Fruit fly (Drosophila melanogaster) whole organism, pupa: ENCODE results near the gene CG32537.

ENCODE experiments used
- CG10348 ChIP-seq: fragments of 200-800 bp; sonication (Bioruptor generic); IDR thresholded peaks from 2 replicates; pipeline ENCODE4 v1.3.6; 2022; ENCODE audit warnings: missing biosample characterization, missing genetic modification characterization
- CG12605 ChIP-seq: fragments of 200-800 bp; sonication (Bioruptor generic); IDR thresholded peaks from 2 replicates; pipeline ENCODE4 v1.3.6; 2022; ENCODE audit warnings: missing biosample characterization, missing genetic modification characterization
- CG13204 ChIP-seq: fragments of 200-800 bp; sonication (Bioruptor generic); optimal IDR thresholded peaks from 2 replicates; lab custom pipeline; 2018; ENCODE audit warnings: missing biosample characterization, mild to moderate bottlenecking, missing genetic modification characterization, moderate library complexity
- CG14655 ChIP-seq: fragments of 200-800 bp; sonication (Bioruptor generic); optimal IDR thresholded peaks from 3 replicates; lab custom pipeline; 2017; ENCODE audit warnings: mild to moderate bottlenecking, missing biosample characterization, missing genetic modification reagents, missing genetic modification characterization
- CG15710 ChIP-seq: fragments of 200-800 bp; sonication (Bioruptor generic); optimal IDR thresholded peaks from 2 replicates; lab custom pipeline; 2018; ENCODE audit warnings: missing biosample characterization, mild to moderate bottlenecking, missing genetic modification characterization, moderate library complexity
- CG17806 ChIP-seq: fragments of 200-800 bp; sonication (Bioruptor generic); optimal IDR thresholded peaks from 2 replicates; lab custom pipeline; 2018; ENCODE audit warnings: missing biosample characterization, mild to moderate bottlenecking, missing genetic modification characterization, moderate library complexity
- CG32121 ChIP-seq: fragments of 200-800 bp; sonication (Bioruptor generic); IDR thresholded peaks from 2 replicates; pipeline ENCODE4 v1.3.6; 2022; ENCODE audit warnings: missing biosample characterization, missing genetic modification characterization
- CG34367 ChIP-seq: fragments of 200-800 bp; sonication (Bioruptor generic); optimal IDR thresholded peaks from 2 replicates; lab custom pipeline; 2018; ENCODE audit warnings: missing biosample characterization, mild to moderate bottlenecking, missing genetic modification characterization
- CG4496 ChIP-seq: fragments of 200-800 bp; sonication (Bioruptor generic); IDR thresholded peaks from 3 replicates; pipeline ENCODE4 v1.3.6; 2022; ENCODE audit warnings: missing biosample characterization, missing genetic modification characterization
- CG8159 ChIP-seq: fragments of 200-800 bp; sonication (Bioruptor generic); optimal IDR thresholded peaks from 3 replicates; lab custom pipeline; 2018; ENCODE audit warnings: missing biosample characterization, mild to moderate bottlenecking, missing genetic modification characterization, moderate library complexity
- CG8301 ChIP-seq: fragments of 200-800 bp; sonication (Bioruptor generic); optimal IDR thresholded peaks from 2 replicates; lab custom pipeline; 2018; ENCODE audit warnings: missing biosample characterization, mild to moderate bottlenecking, missing genetic modification characterization
- CG9948 ChIP-seq: fragments of 200-800 bp; sonication (Bioruptor generic); optimal IDR thresholded peaks from 2 replicates; lab custom pipeline; 2018; ENCODE audit warnings: missing biosample characterization, mild to moderate bottlenecking, missing genetic modification characterization, moderate library complexity
- D1 ChIP-seq: fragments of 200-800 bp; sonication (Bioruptor generic); optimal IDR thresholded peaks from 2 replicates; lab custom pipeline; 2018; ENCODE audit warnings: missing biosample characterization, mild to moderate bottlenecking, missing genetic modification characterization, moderate library complexity
- EcR ChIP-seq: fragments of 200-800 bp; sonication (Bioruptor generic); optimal IDR thresholded peaks from 3 replicates; lab custom pipeline; 2019; ENCODE audit warnings: missing biosample characterization, missing genetic modification characterization, mild to moderate bottlenecking, moderate library complexity, missing genetic modification reagents
- Ets98B ChIP-seq: fragments of 200-800 bp; sonication (Bioruptor generic); IDR thresholded peaks from 2 replicates; pipeline ENCODE4 v1.3.6; 2022; ENCODE audit warnings: missing biosample characterization, missing genetic modification characterization
- Pif1A ChIP-seq: fragments of 200-800 bp; sonication (Bioruptor generic); optimal IDR thresholded peaks from 3 replicates; lab custom pipeline; 2016; ENCODE audit warnings: missing biosample characterization, missing genetic modification characterization
- Pif1B ChIP-seq: fragments of 200-800 bp; sonication (Bioruptor generic); optimal IDR thresholded peaks from 3 replicates; lab custom pipeline; 2016; ENCODE audit warnings: missing biosample characterization, missing genetic modification characterization
- Snoo ChIP-seq: fragments of 200-800 bp; sonication (Bioruptor generic); optimal IDR thresholded peaks from 3 replicates; lab custom pipeline; 2017; ENCODE audit warnings: missing biosample characterization, mild to moderate bottlenecking, missing genetic modification characterization, inconsistent platforms
- fd96Ca ChIP-seq: fragments of 200-800 bp; sonication (Bioruptor generic); IDR thresholded peaks from 3 replicates; pipeline ENCODE4 v1.3.6; 2022; ENCODE audit warnings: missing biosample characterization, missing genetic modification characterization
- gl ChIP-seq: fragments of 200-800 bp; sonication (Bioruptor generic); optimal IDR thresholded peaks from 2 replicates; lab custom pipeline; 2018; ENCODE audit warnings: missing biosample characterization, mild to moderate bottlenecking, missing genetic modification characterization
- rn ChIP-seq: fragments of 200-800 bp; sonication (Bioruptor generic); IDR thresholded peaks from 2 replicates; pipeline ENCODE4 v1.3.6; 2022; ENCODE audit warnings: missing biosample characterization, missing genetic modification characterization

Gene CG32537

dm6 chrX:19259802-19260695 lies 16.3 kb downstream of the CG32537 start:
- TF ChIP-seq CG32121 (GFP tag; lab: Robert Waterston, UW) (no peak), EcR (GFP tag; lab: Kevin White, UChicago) (no peak), CG34367 (tag; lab: Kevin White, UChicago) (no peak), CG8159 (no peak), CG13204 (GFP tag; lab: Kevin White, UChicago) (no peak)

DNA sequence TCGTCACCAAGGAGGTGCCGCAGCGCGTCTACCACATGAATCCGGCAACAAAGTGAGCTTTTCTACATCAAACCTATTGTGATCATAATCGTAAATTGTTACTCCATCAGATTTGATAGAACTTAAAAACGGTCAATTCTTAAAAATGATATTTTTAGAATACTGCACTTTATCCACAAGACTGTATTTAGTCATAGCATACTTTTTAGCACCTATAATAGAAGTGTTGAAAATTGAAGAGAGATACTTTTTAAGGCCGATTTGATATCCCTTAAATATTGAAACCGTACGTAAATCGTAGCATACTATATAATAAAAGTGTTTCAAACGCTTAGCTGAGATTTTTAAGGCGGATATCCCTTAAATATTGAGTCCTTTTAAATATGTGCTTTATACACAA lies 26.2 kb downstream of the CG32537 start:
- TF ChIP-seq fd96Ca (GFP tag; lab: Robert Waterston, UW): no peak
- no peak for TF ChIP-seq Pif1B (GFP tag; lab: Kevin White, UChicago)
- TF ChIP-seq CG14655: no peak
- TF ChIP-seq rn (GFP tag; lab: Robert Waterston, UW): no peak
- no peak for TF ChIP-seq CG15710 (tag; lab: Kevin White, UChicago)
- no peak for TF ChIP-seq CG8301 (tag; lab: Kevin White, UChicago)
- no peak for TF ChIP-seq CG4496 (GFP tag; lab: Robert Waterston, UW)
- TF ChIP-seq CG8159: no peak

DNA sequence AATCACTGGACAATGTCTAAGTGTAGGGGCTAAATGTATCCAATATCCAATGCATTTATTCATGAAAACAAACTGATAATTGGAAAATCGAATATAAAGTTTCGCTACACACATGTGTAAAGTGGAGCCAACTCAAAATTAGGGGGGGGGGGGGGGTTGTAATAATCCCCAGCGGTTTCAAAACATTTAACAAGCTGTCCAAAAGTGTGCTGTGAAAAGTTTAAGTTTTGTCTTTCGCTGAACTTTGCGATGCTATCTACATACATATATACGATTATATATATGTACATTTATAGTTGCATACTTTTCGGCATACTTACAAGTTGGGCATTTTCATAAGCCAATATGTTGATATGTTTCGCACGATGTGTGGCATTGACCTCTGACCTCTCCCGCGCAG lies 27.0 kb downstream of the CG32537 start:
- TF ChIP-seq CG8159: no peak
- no peak for TF ChIP-seq CG12605 (GFP tag; lab: Robert Waterston, UW)
- TF ChIP-seq Pif1B (GFP tag; lab: Kevin White, UChicago): no peak
- no peak for TF ChIP-seq D1 (tag; lab: Kevin White, UChicago)
- TF ChIP-seq Pif1A (GFP tag; lab: Kevin White, UChicago): no peak
- no peak for TF ChIP-seq CG9948 (tag; lab: Kevin White, UChicago)
- TF ChIP-seq Ets98B (GFP tag; lab: Robert Waterston, UW): no peak
- no peak for TF ChIP-seq CG4496 (GFP tag; lab: Robert Waterston, UW)
- no peak for TF ChIP-seq CG14655
- no peak for TF ChIP-seq gl (tag; lab: Kevin White, UChicago)
- TF ChIP-seq CG32121 (GFP tag; lab: Robert Waterston, UW): no peak
- no peak for TF ChIP-seq CG13204 (GFP tag; lab: Kevin White, UChicago)
- TF ChIP-seq rn (GFP tag; lab: Robert Waterston, UW): no peak
- no peak for TF ChIP-seq CG15710 (tag; lab: Kevin White, UChicago)
- no peak for TF ChIP-seq CG34367 (tag; lab: Kevin White, UChicago)
- no peak for TF ChIP-seq CG8301 (tag; lab: Kevin White, UChicago)
- no peak for TF ChIP-seq fd96Ca (GFP tag; lab: Robert Waterston, UW)
- no peak for TF ChIP-seq CG17806
- no peak for TF ChIP-seq CG10348 (GFP tag; lab: Robert Waterston, UW)

DNA sequence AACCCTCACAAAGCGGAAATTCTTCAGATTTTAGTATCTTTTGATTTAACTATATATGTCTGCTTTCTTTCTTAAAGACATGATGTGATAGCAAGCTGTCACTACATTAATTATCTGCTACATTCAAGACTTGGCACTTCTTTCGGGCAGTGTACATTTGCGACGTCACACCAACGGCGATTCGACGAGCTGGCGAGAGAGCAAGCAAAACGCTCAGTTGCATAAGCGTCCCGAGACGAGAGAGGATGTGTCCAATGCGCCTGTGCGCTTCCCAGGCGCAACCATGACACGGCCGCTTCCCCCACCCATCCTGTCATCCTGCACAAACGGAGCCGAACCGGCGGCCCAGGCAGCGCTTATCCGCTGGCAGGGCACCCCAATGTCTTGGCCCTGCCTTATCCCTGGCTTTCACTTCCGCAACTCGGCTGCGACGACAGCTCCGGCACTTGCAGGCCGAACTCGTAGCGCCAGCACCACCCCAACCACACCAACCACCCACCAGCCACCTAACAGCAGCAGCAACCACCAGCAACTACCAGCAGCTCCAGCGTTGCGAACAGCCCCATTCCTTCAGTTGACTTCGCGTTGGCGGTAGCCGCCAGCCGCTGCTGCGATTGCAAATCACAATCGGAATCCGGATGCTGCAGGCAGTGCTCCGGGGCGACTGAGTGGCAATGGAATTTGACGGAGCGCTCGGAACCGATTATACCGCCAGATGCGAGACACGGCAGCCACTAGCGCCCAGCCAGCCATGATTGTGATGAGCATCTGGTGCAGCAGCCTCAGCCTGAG lies 27.7 kb downstream of the CG32537 start, which contains the start of gene Hs3st-B:
TSS of gene Hs3st-B (plus strand) at position 214 of the 792 bp plus-strand sequence.
- TF ChIP-seq CG8301 (tag; lab: Kevin White, UChicago) (no peak), CG14655 (no peak), Snoo (tag; lab: Kevin White, UChicago) (no peak), fd96Ca (GFP tag; lab: Robert Waterston, UW) (no peak), CG9948 (tag; lab: Kevin White, UChicago) (no peak), rn (GFP tag; lab: Robert Waterston, UW) (no peak), CG4496 (GFP tag; lab: Robert Waterston, UW) (peak; percentile 52; the same call in 1 of the 3 replicates), CG13204 (GFP tag; lab: Kevin White, UChicago) (peak; percentile 86), Ets98B (GFP tag; lab: Robert Waterston, UW) (no peak)

DNA sequence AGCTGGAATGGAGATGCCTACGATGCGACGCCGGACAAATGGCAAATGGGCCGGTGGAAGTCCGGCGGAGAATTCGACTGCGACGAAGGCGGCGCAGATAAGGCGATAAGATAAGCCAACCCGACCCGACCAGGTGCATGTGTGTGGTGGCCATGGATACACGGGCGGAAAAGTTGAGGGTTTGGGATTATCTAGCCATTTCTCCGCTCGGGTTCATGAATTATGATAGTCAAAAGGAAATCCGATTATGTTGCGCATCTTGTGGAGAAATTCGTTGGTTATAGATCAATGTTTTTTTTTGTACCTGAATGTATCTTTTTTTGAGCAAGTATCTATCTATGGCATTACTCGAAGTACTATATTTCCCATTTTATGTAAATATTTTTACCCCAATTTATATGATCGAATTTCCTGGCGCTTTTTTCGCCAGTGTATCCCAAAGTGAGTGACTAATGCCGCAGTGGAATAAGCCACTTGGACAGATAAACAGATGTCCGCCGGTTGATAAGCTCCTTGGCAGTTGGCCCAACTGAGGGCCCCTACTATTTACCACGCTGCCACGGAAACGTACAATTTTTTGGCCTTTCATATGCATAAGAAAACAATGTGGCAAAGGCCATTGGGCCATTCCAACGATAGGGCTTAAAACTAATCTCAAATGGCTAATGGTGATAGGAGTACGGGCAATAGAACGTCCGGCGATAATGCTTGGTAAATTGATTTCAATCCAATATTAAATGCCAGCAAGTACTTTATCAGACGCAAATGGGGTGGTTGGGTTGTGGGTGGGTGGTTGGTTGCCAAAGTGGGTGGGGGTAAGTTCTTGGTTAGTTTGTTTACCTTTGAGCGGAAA lies 28.9 kb downstream of the CG32537 start, which contains the start of gene CG7992:
TSS of gene CG7992 (minus strand) at position 51 of the 853 bp plus-strand sequence.
- TF ChIP-seq CG13204 (GFP tag; lab: Kevin White, UChicago) (no peak), CG4496 (GFP tag; lab: Robert Waterston, UW) (0 out of 3 replicates have a peak, but pooled peaks have one; percentile 39), CG34367 (tag; lab: Kevin White, UChicago) (no peak), CG8159 (peak; percentile 40), Ets98B (GFP tag; lab: Robert Waterston, UW) (no peak)
- TF ChIP-seq, all 21 proteins: peak for 2
